Worm (Caenorhabditis elegans): ENCODE measurements around the gene ZK616.3.

ZK616.3 gene

DNA sequence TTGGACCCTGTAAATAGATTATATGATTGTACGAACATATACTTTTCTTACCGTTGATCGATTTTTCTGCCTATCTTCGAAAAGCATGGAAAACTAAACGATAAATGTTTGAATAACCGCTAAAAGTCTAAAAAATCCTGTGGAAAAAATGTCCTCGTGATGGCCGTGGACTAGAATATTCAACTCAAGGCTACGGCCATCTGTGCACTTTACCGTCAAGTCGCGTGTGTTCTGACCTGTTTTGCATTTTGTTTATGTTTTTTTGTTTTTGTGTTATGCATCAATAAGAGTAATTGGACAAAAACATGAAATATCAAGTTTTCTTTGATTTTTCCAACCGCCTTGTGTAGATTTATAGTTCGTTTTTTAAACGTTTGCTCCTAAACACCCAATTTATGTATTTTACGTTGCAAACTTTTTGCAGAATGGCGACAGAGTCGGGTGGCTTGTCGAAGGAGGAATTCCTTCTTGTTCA is 32.7 kb upstream of the ZK616.3 start, which contains the start of the genes hda-6 and F41H10.4 (continued):
- peak; percentile 35 for TF ChIP-seq dmd-6 (GFP tag; IDR thresholded peaks at IDR 0.05)
- no peak for TF ChIP-seq Y75B8A.6 (GFP tag; IDR thresholded peaks at IDR 0.05)
- TF ChIP-seq nhr-6 (tag; optimal IDR thresholded peaks at IDR 0.05) = peak; percentile 66
- peak in 1 of 2 experiments; percentile 81 for TF ChIP-seq unc-62 (GFP tag; optimal IDR thresholded peaks at IDR 0.05 in 1 of 2)
- no peak for TF ChIP-seq unc-62 (tag; optimal IDR thresholded peaks at IDR 0.05)
- TF ChIP-seq lin-39 (tag; optimal IDR thresholded peaks at IDR 0.05) = no peak
- peak; percentile 85 for TF ChIP-seq unc-130 (GFP tag; optimal IDR thresholded peaks at IDR 0.05)
- no peak for TF ChIP-seq nhr-10 (tag; optimal IDR thresholded peaks at IDR 0.05)
- TF ChIP-seq Y105C5A.15 (GFP tag; IDR thresholded peaks at IDR 0.05) = no peak
- peak; percentile 38; the same call in 1 of the 2 replicates for TF ChIP-seq T26A8.4 (GFP tag; IDR thresholded peaks at IDR 0.05)
- peak in 1 of 2 experiments; percentile 36 for TF ChIP-seq mdl-1 (tag; optimal IDR thresholded peaks at IDR 0.05)
- peak in 1 of 2 experiments; percentile 91 for TF ChIP-seq lsy-2 (tag; optimal IDR thresholded peaks at IDR 0.05)

DNA sequence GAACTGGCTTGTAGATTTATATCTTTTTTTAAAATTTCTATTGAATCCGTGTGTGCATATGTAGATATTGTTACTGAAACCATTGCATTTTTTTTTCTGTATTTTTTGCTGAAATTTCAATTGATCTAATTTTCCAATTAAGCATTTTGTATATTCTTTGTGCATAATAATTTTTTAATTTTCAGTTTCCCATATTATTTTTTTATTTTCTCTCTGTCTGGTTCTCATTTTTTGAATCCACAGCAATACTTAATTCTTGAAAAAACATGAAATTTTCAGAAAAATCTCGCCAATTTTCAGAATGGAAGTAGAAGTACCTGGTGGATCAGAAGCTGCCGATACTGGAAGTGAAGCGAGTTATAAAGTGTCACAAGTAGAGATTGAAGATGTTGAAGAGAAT is 30.3 kb upstream of the ZK616.3 start, which contains the start of gene sand-1:
TSS of gene sand-1 (plus strand) at position 301 of the 400 bp plus-strand sequence.
- TF ChIP-seq egl-43 (GFP tag; IDR thresholded peaks at IDR 0.05) (no peak), ama-1 (optimal IDR thresholded peaks at IDR 0.05) (peak; percentile 14)

DNA sequence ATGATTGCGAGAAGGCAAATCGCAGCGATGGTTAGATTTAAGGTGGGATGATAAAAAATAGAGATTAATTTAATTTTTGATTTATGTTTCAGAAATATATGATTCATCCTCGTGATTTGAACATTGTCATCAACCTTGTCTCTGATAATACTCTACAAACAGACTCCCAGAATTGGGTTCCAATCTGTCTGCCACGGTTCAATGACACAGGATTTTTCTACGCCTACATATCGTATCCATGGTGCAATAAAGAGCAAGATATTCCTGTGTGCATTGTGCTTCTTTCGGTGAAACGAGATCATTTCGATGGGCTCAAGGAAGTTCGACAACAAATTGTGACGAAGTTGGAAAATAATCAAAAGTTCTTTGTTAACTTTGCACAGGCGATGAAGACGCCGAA is 29.0 kb upstream of the ZK616.3 start:
- TF ChIP-seq Y105C5A.15 (GFP tag; IDR thresholded peaks at IDR 0.05) (no peak), tag-97 (GFP tag; IDR thresholded peaks at IDR 0.05) (no peak), madf-5 (GFP tag; IDR thresholded peaks at IDR 0.05) (no peak), mxl-3 (GFP tag; optimal IDR thresholded peaks at IDR 0.05) (no peak), Y5F2A.4 (GFP tag; optimal IDR thresholded peaks at IDR 0.05) (no peak), zag-1 (tag; optimal IDR thresholded peaks at IDR 0.05) (no peak), snpc-4 (tag; optimal IDR thresholded peaks at IDR 0.05) (no peak), dmd-8 (GFP tag; IDR thresholded peaks at IDR 0.05) (no peak), nhr-10 (tag; optimal IDR thresholded peaks at IDR 0.05) (no peak), nhr-76 (tag; optimal IDR thresholded peaks at IDR 0.05) (no peak), dmd-6 (GFP tag; IDR thresholded peaks at IDR 0.05) (no peak), nhr-6 (tag; optimal IDR thresholded peaks at IDR 0.05) (no peak), lin-39 (tag; optimal IDR thresholded peaks at IDR 0.05) (no peak), pha-4 (GFP tag; IDR thresholded peaks at IDR 0.05) (no peak), pha-4 (tag; optimal IDR thresholded peaks at IDR 0.05) (no peak), pqm-1 (tag; optimal IDR thresholded peaks at IDR 0.05) (no peak), aha-1 (tag) (no peak)

DNA sequence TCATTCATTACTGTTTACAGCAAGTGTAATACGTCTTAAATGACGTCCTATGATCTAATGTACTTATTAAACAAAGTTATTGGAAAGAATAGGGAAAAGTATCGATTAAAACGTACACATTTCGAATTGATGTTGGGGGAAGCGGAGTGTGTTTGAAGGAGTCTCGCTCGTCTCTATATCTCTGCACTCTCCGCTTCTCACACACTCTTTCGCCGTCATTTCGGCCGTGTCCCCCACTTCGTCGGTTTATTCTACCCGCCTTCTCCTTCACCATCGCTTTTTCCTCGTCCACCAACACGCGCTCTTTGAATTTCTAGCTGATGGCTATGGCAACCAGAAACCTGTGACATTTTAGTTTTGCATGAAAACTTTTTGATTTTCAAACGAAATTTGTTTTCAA is 28.0 kb upstream of the ZK616.3 start:
- no peak for TF ChIP-seq Y5F2A.4 (GFP tag; optimal IDR thresholded peaks at IDR 0.05)
- TF ChIP-seq nhr-111 (GFP tag; optimal IDR thresholded peaks at IDR 0.05) = no peak
- TF ChIP-seq ceh-44 (GFP tag; IDR thresholded peaks at IDR 0.05) = no peak
- TF ChIP-seq zfp-2 (tag; optimal IDR thresholded peaks at IDR 0.05) = no peak
- no peak for TF ChIP-seq nhr-77 (tag; optimal IDR thresholded peaks at IDR 0.05)
- TF ChIP-seq snpc-4 (tag; optimal IDR thresholded peaks at IDR 0.05) = no peak
- no peak for TF ChIP-seq madf-5 (GFP tag; IDR thresholded peaks at IDR 0.05)
- TF ChIP-seq nhr-10 (tag; optimal IDR thresholded peaks at IDR 0.05) = no peak
- no peak for TF ChIP-seq zfp-3 (GFP tag; conservative IDR thresholded peaks at IDR 0.05)
- TF ChIP-seq nhr-6 (tag; optimal IDR thresholded peaks at IDR 0.05) = peak; percentile 58
- peak; percentile 21 for TF ChIP-seq ama-1 (optimal IDR thresholded peaks at IDR 0.05)
- TF ChIP-seq zip-2 (tag; optimal IDR thresholded peaks at IDR 0.05) = no peak
- TF ChIP-seq ctbp-1 (GFP tag; IDR thresholded peaks at IDR 0.05) = no peak
- TF ChIP-seq F37D6.2 (tag; optimal IDR thresholded peaks at IDR 0.05) = no peak
- TF ChIP-seq arid-1 (GFP tag; conservative IDR thresholded peaks at IDR 0.05) = no peak; the same call in 1 of the 2 replicates
- no peak for TF ChIP-seq ceh-28 (tag; optimal IDR thresholded peaks at IDR 0.05)
- no peak for TF ChIP-seq sdz-12 (GFP tag; optimal IDR thresholded peaks at IDR 0.05)
- TF ChIP-seq nhr-76 (tag; optimal IDR thresholded peaks at IDR 0.05) = no peak
- TF ChIP-seq T26A8.4 (GFP tag; IDR thresholded peaks at IDR 0.05) = 0 out of 2 replicates have a peak, but pooled peaks have one; percentile 33
- TF ChIP-seq ztf-11 (tag; optimal IDR thresholded peaks at IDR 0.05) = no peak
- no peak for TF ChIP-seq dmd-9 (GFP tag; IDR thresholded peaks at IDR 0.05)
- TF ChIP-seq jun-1 (tag; optimal IDR thresholded peaks at IDR 0.05) = no peak
- TF ChIP-seq F44E2.7 (GFP tag; IDR thresholded peaks at IDR 0.05) = no peak
- TF ChIP-seq skn-1 (tag; optimal IDR thresholded peaks at IDR 0.05) = no peak
- peak; percentile 35 for TF ChIP-seq mep-1 (tag; optimal IDR thresholded peaks at IDR 0.05)
- TF ChIP-seq daf-12 (tag; optimal IDR thresholded peaks at IDR 0.05) = no peak
- peak; percentile 33; the same call in 1 of the 2 replicates for TF ChIP-seq set-16 (GFP tag; IDR thresholded peaks at IDR 0.05)
- no peak for TF ChIP-seq egl-27 (tag; optimal IDR thresholded peaks at IDR 0.05)
- no peak for TF ChIP-seq dmd-8 (GFP tag; IDR thresholded peaks at IDR 0.05)
- TF ChIP-seq unc-62 (GFP tag; optimal IDR thresholded peaks at IDR 0.05 in 1 of 2) = no peak
- no peak for TF ChIP-seq unc-62 (tag; optimal IDR thresholded peaks at IDR 0.05)

Measured in whole organism, L4 larva.